Fruit fly (Drosophila melanogaster) whole organism, embryonic: ENCODE data around the gene zye.
A peak's percentile ranks its signal among the peaks of the same experiment; 100 is the strongest.

Source experiments
- Antp ChIP-seq: fragments of 200-800 bp; sonication (Bioruptor generic); optimal IDR thresholded peaks from 3 replicates; lab custom pipeline; 2016; ENCODE audit warnings: missing biosample characterization, missing genetic modification characterization
- C15 ChIP-seq: fragments of 200-800 bp; sonication (Bioruptor generic); IDR thresholded peaks from 3 replicates; pipeline ENCODE4 v1.3.6; 2022; ENCODE audit warnings: missing biosample characterization, missing genetic modification characterization
- CG10274 ChIP-seq: fragments of 200-800 bp; sonication (Bioruptor generic); optimal IDR thresholded peaks from 3 replicates; lab custom pipeline; 2017; ENCODE audit warnings: missing biosample characterization, mild to moderate bottlenecking, missing genetic modification characterization
- CG10431 ChIP-seq: fragments of 200-800 bp; sonication (Bioruptor generic); optimal IDR thresholded peaks from 3 replicates; lab custom pipeline; 2018; ENCODE audit warnings: missing biosample characterization, mild to moderate bottlenecking, missing genetic modification characterization
- CG10543 ChIP-seq: fragments of 200-800 bp; sonication (Bioruptor generic); optimal IDR thresholded peaks from 3 replicates; lab custom pipeline; 2017; ENCODE audit warnings: missing biosample characterization, mild to moderate bottlenecking, missing genetic modification characterization, moderate library complexity
- CG11695 ChIP-seq: fragments of 200-800 bp; sonication (Bioruptor generic); IDR thresholded peaks from 3 replicates; pipeline ENCODE4 v1.3.6; 2022; ENCODE audit warnings: missing biosample characterization, missing genetic modification characterization
- CG14014 ChIP-seq: fragments of 200-800 bp; sonication (Bioruptor generic); IDR thresholded peaks from 2 replicates; pipeline ENCODE4 v1.3.6; 2022; ENCODE audit warnings: missing biosample characterization, missing genetic modification characterization
- CG17359 ChIP-seq: fragments of 200-800 bp; sonication (Bioruptor generic); optimal IDR thresholded peaks from 3 replicates; lab custom pipeline; 2018; ENCODE audit warnings: missing biosample characterization, mild to moderate bottlenecking, missing genetic modification characterization, moderate library complexity
- CG17568 ChIP-seq: fragments of 200-800 bp; sonication (Bioruptor generic); optimal IDR thresholded peaks from 2 replicates; lab custom pipeline; 2018; ENCODE audit warnings: missing biosample characterization, mild to moderate bottlenecking, missing genetic modification characterization, moderate library complexity
- CG17912 ChIP-seq: fragments of 200-800 bp; sonication (Bioruptor generic); optimal IDR thresholded peaks from 2 replicates; lab custom pipeline; 2018; ENCODE audit warnings: missing biosample characterization, mild to moderate bottlenecking, missing genetic modification characterization
- CG18262 ChIP-seq: fragments of 200-800 bp; optimal IDR thresholded peaks from 3 replicates; lab custom pipeline; 2019; ENCODE audit warnings: missing biosample characterization, mild to moderate bottlenecking, missing genetic modification characterization, moderate library complexity
- CG3995 ChIP-seq: fragments of 200-800 bp; sonication (Bioruptor generic); optimal IDR thresholded peaks from 3 replicates; lab custom pipeline; 2016; ENCODE audit warnings: missing biosample characterization, missing genetic modification characterization
- CG4707 ChIP-seq: fragments of 200-800 bp; sonication (Bioruptor generic); optimal IDR thresholded peaks from 2 replicates; lab custom pipeline; 2018; ENCODE audit warnings: missing biosample characterization, mild to moderate bottlenecking, missing genetic modification characterization, moderate library complexity
- CG5953 ChIP-seq: fragments of 200-800 bp; sonication (Bioruptor generic); IDR thresholded peaks from 2 replicates; pipeline ENCODE4 v1.3.6; 2022; ENCODE audit warnings: missing biosample characterization, missing genetic modification characterization
- CG6854 ChIP-seq: fragments of 200-800 bp; sonication (Bioruptor generic); optimal IDR thresholded peaks from 3 replicates; lab custom pipeline; 2017; ENCODE audit warnings: missing biosample characterization, mild to moderate bottlenecking, missing genetic modification characterization
- CG7839 ChIP-seq: fragments of 200-800 bp; sonication (Bioruptor generic); optimal IDR thresholded peaks from 3 replicates; lab custom pipeline; 2018; ENCODE audit warnings: missing biosample characterization, mild to moderate bottlenecking, missing genetic modification characterization, moderate library complexity
- CG7928 ChIP-seq: fragments of 200-800 bp; sonication (Bioruptor generic); optimal IDR thresholded peaks from 2 replicates; lab custom pipeline; 2017; ENCODE audit warnings: missing biosample characterization, mild to moderate bottlenecking, missing genetic modification characterization
- CG8290 ChIP-seq, 3 experiments: fragments of 200-800 bp; sonication (Bioruptor generic); optimal IDR thresholded peaks; 2 replicates each; lab custom pipeline; 2016 to 2019; ENCODE audit warnings: missing biosample characterization in 3 of 3, missing genetic modification characterization in 3 of 3, mild to moderate bottlenecking in 2 of 3, moderate library complexity in 1 of 3
- CG9727 ChIP-seq: fragments of 200-800 bp; sonication (Bioruptor generic); optimal IDR thresholded peaks from 3 replicates; lab custom pipeline; 2017; ENCODE audit warnings: missing biosample characterization, mild to moderate bottlenecking, missing genetic modification characterization
- ERR ChIP-seq: fragments of 200-800 bp; sonication (Bioruptor generic); optimal IDR thresholded peaks from 2 replicates; lab custom pipeline; 2016; ENCODE audit warnings: missing biosample characterization, missing genetic modification characterization
- Ets97D ChIP-seq: fragments of 200-800 bp; sonication (Bioruptor generic); optimal IDR thresholded peaks from 3 replicates; lab custom pipeline; 2016; ENCODE audit warnings: missing biosample characterization, missing genetic modification characterization
- Fer2 ChIP-seq: fragments of 200-800 bp; sonication (Bioruptor generic); optimal IDR thresholded peaks from 2 replicates; lab custom pipeline; 2018; ENCODE audit warnings: missing biosample characterization, mild to moderate bottlenecking, missing genetic modification characterization, moderate library complexity
- Fer3 ChIP-seq: fragments of 200-800 bp; sonication (Bioruptor generic); optimal IDR thresholded peaks from 2 replicates; lab custom pipeline; 2018; ENCODE audit warnings: missing biosample characterization, mild to moderate bottlenecking, missing genetic modification characterization, moderate library complexity
- HLHmδ ChIP-seq: fragments of 200-800 bp; sonication (Bioruptor generic); optimal IDR thresholded peaks from 2 replicates; lab custom pipeline; 2018; ENCODE audit warnings: missing biosample characterization, mild to moderate bottlenecking, missing genetic modification characterization, moderate library complexity
- HmgZ ChIP-seq: fragments of 200-800 bp; sonication (Bioruptor generic); optimal IDR thresholded peaks from 2 replicates; lab custom pipeline; 2018; ENCODE audit warnings: missing biosample characterization, mild to moderate bottlenecking, missing genetic modification characterization
- Hmr ChIP-seq: fragments of 200-800 bp; sonication (Bioruptor generic); optimal IDR thresholded peaks from 3 replicates; lab custom pipeline; 2017; ENCODE audit warnings: mild to moderate bottlenecking, missing biosample characterization, missing genetic modification reagents, missing genetic modification characterization
- Lim3 ChIP-seq: fragments of 200-800 bp; sonication (Bioruptor generic); IDR thresholded peaks from 2 replicates; pipeline ENCODE4 v1.3.6; 2022; ENCODE audit warnings: missing biosample characterization, missing genetic modification characterization
- Med ChIP-seq: fragments of 200-800 bp; sonication (Bioruptor generic); peaks from one replicate; lab custom pipeline; 2016; ENCODE audit warnings: missing biosample characterization, missing genetic modification characterization, mild to moderate bottlenecking, inconsistent platforms, moderate library complexity
- NFAT ChIP-seq: fragments of 200-800 bp; sonication (Bioruptor generic); IDR thresholded peaks from 2 replicates; pipeline ENCODE4 v1.3.6; 2022; ENCODE audit warnings: missing biosample characterization, missing genetic modification characterization
- Optix ChIP-seq: fragments of 200-800 bp; sonication (Bioruptor generic); IDR thresholded peaks from 3 replicates; pipeline ENCODE4 v1.3.6; 2022; ENCODE audit warnings: missing biosample characterization, missing genetic modification characterization
- Poxn ChIP-seq: fragments of 200-800 bp; sonication (Bioruptor generic); IDR thresholded peaks from 2 replicates; pipeline ENCODE4 v1.3.6; 2022; ENCODE audit warnings: missing biosample characterization, missing genetic modification characterization
- Rx ChIP-seq: fragments of 200-800 bp; sonication (Bioruptor generic); IDR thresholded peaks from 2 replicates; pipeline ENCODE4 v1.3.6; 2022; ENCODE audit warnings: missing biosample characterization, missing genetic modification characterization
- Scr ChIP-seq: fragments of 200-800 bp; sonication (Bioruptor generic); IDR thresholded peaks from 2 replicates; pipeline ENCODE4 v1.3.6; 2022; ENCODE audit warnings: missing biosample characterization, missing genetic modification characterization; ENCODE audit not compliant: partially characterized antibody
- Sin3A ChIP-seq: fragments of >200 bp; optimal IDR thresholded peaks from 2 replicates; lab custom pipeline; 2018
- aop ChIP-seq: fragments of 200-800 bp; sonication (Bioruptor generic); IDR thresholded peaks from 2 replicates; pipeline ENCODE4 v1.3.6; 2022; ENCODE audit warnings: missing biosample characterization, missing genetic modification characterization
- cas ChIP-seq: fragments of 200-800 bp; sonication (Bioruptor generic); IDR thresholded peaks from 2 replicates; pipeline ENCODE4 v1.3.6; 2022; ENCODE audit warnings: missing biosample characterization, missing genetic modification characterization
- ci ChIP-seq: fragments of 200-800 bp; sonication (Bioruptor generic); IDR thresholded peaks from 3 replicates; pipeline ENCODE4 v1.3.6; 2022; ENCODE audit warnings: missing biosample characterization, missing genetic modification characterization
- da ChIP-seq: fragments of 200-800 bp; sonication (Bioruptor generic); optimal IDR thresholded peaks from 2 replicates; lab custom pipeline; 2016; ENCODE audit warnings: missing biosample characterization, missing genetic modification characterization
- ewg ChIP-seq: fragments of 200-800 bp; sonication (Bioruptor generic); optimal IDR thresholded peaks from 3 replicates; lab custom pipeline; 2017; ENCODE audit warnings: mild to moderate bottlenecking, missing biosample characterization, missing genetic modification reagents, missing genetic modification characterization
- gcm ChIP-seq: fragments of 200-800 bp; sonication (Bioruptor generic); optimal IDR thresholded peaks from 2 replicates; lab custom pipeline; 2019; ENCODE audit warnings: missing biosample characterization, mild to moderate bottlenecking, missing genetic modification characterization, moderate library complexity
- hkb ChIP-seq, 2 experiments: fragments of 200-800 bp in 1 of 2; fragments of >200 bp in 1 of 2; sonication (Bioruptor generic) in 1 of 2; IDR thresholded peaks in 1 of 2; optimal IDR thresholded peaks in 1 of 2; 2 replicates each; pipeline versions ENCODE4 v1.3.6 to Lab custom; 2017 to 2022; ENCODE audit warnings: missing biosample characterization in 1 of 2, missing genetic modification characterization in 1 of 2
- inv ChIP-seq: fragments of 200-800 bp; sonication (Bioruptor generic); IDR thresholded peaks from 2 replicates; pipeline ENCODE4 v1.3.6; 2022; ENCODE audit warnings: missing biosample characterization, missing genetic modification characterization; ENCODE audit not compliant: partially characterized antibody
- luna ChIP-seq: fragments of 200-800 bp; sonication (Bioruptor generic); optimal IDR thresholded peaks from 2 replicates; lab custom pipeline; 2016; ENCODE audit warnings: missing biosample characterization, missing genetic modification characterization
- nmo ChIP-seq: fragments of 200-800 bp; sonication (Bioruptor generic); optimal IDR thresholded peaks from 2 replicates; lab custom pipeline; 2018; ENCODE audit warnings: missing biosample characterization, mild to moderate bottlenecking, missing genetic modification characterization, moderate library complexity
- pan ChIP-seq, 4 experiments: fragments of >200 bp in 3 of 4; fragments of 200-800 bp in 1 of 4; sonication (Bioruptor generic) in 1 of 4; optimal IDR thresholded peaks in 3 of 4; IDR thresholded peaks in 1 of 4; 2 replicates each; pipeline versions ENCODE4 v1.3.6 to Lab custom; 2017 to 2022; ENCODE audit warnings: missing biosample characterization in 2 of 4, missing genetic modification characterization in 2 of 4, mixed read lengths in 1 of 4
- salm ChIP-seq: fragments of 200-800 bp; sonication (Bioruptor generic); optimal IDR thresholded peaks from 2 replicates; lab custom pipeline; 2018; ENCODE audit warnings: missing biosample characterization, mild to moderate bottlenecking, missing genetic modification characterization
- trem ChIP-seq: fragments of 200-800 bp; optimal IDR thresholded peaks from 3 replicates; lab custom pipeline; 2019; ENCODE audit warnings: missing biosample characterization, mild to moderate bottlenecking, missing genetic modification characterization, moderate library complexity
- zfh1 ChIP-seq: fragments of 200-800 bp; sonication (Bioruptor generic); IDR thresholded peaks from 3 replicates; pipeline ENCODE4 v1.3.6; 2022; ENCODE audit warnings: missing biosample characterization, missing genetic modification characterization

zye gene

dm6 chr3L:20384086-20384810, 29.2 kb upstream of the zye start, which contains the start of the genes CG5498 and fbl (continued):
- TF ChIP-seq pan (optimal IDR thresholded peaks at IDR 0.05; lab: Kevin White, UChicago) (no peak), pan (GFP tag; optimal IDR thresholded peaks at IDR 0.05 in 1 of 2, IDR thresholded peaks at IDR 0.05 in 1 of 2) (peak in 1 of 2 experiments; percentile 46), nmo (GFP tag; lab: Kevin White, UChicago) (peak; percentile 72), HLHmδ (no peak), Rx (no peak), C15 (no peak), zfh1 (peak; percentile 53; the same call in 2 of the 3 replicates), CG9727 (peak; percentile 65), ERR (GFP tag; lab: Kevin White, UChicago) (peak; percentile 40), Ets97D (peak; percentile 14), ewg (GFP tag; lab: Kevin White, UChicago) (peak; percentile 29), Antp (GFP tag; lab: Kevin White, UChicago) (no peak), CG10274 (no peak), Scr (GFP tag; lab: Robert Waterston, UW) (peak; percentile 34; the same call in 1 of the 2 replicates), CG5953 (GFP tag; lab: Robert Waterston, UW) (no peak), CG17359 (tag; lab: Kevin White, UChicago) (peak; percentile 56), Fer2 (peak; percentile 61), CG4707 (GFP tag; lab: Kevin White, UChicago) (no peak), CG10543 (GFP tag; lab: Kevin White, UChicago) (peak; percentile 74), CG8290 (GFP tag; optimal IDR thresholded peaks at IDR 0.05; lab: Kevin White, UChicago) (peak; percentile 37), CG8290 (tag; optimal IDR thresholded peaks at IDR 0.05; lab: Kevin White, UChicago) (no peak), CG17568 (no peak), CG11695 (GFP tag; lab: Robert Waterston, UW) (peak; percentile 65; the same call in 2 of the 3 replicates), Fer3 (peak; percentile 65), luna (GFP tag; lab: Kevin White, UChicago) (no peak), HmgZ (tag; lab: Kevin White, UChicago) (peak; percentile 71), CG14014 (0 out of 2 replicates have a peak, but pooled peaks have one; percentile 40), CG7928 (GFP tag; lab: Kevin White, UChicago) (no peak), trem (peak; percentile 83), ci (GFP tag; lab: Robert Waterston, UW) (no peak), NFAT (GFP tag; lab: Robert Waterston, UW) (peak; percentile 38; the same call in 1 of the 2 replicates), Lim3 (GFP tag; lab: Robert Waterston, UW) (no peak), Poxn (no peak), da (GFP tag; lab: Kevin White, UChicago) (no peak), gcm (peak; percentile 41), aop (no peak), salm (tag; lab: Kevin White, UChicago) (peak; percentile 51), Sin3A (lab: Kevin White, UChicago) (no peak), CG7839 (tag; lab: Kevin White, UChicago) (peak; percentile 74), CG18262 (tag; lab: Kevin White, UChicago) (peak; percentile 71), CG6854 (GFP tag; lab: Kevin White, UChicago) (no peak), Med (GFP tag; lab: Kevin White, UChicago) (peak; percentile 73), cas (GFP tag; lab: Robert Waterston, UW) (no peak), CG10431 (GFP tag; lab: Kevin White, UChicago) (peak; percentile 43), hkb (optimal IDR thresholded peaks at IDR 0.05; lab: Kevin White, UChicago) (no peak), hkb (GFP tag; IDR thresholded peaks at IDR 0.05; lab: Robert Waterston, UW) (0 out of 2 replicates have a peak, but pooled peaks have one; percentile 46), CG17912 (GFP tag; lab: Kevin White, UChicago) (no peak), CG3995 (GFP tag; lab: Kevin White, UChicago) (peak; percentile 10), Optix (GFP tag; lab: Robert Waterston, UW) (no peak), Hmr (GFP tag; lab: Kevin White, UChicago) (peak; percentile 78), inv (GFP tag; lab: Robert Waterston, UW) (no peak)
